Worm (Caenorhabditis elegans): Measurements from ENCODE around the gene C25F9.8.

Gene C25F9.8

ce11 chrV:19370189-19370588, 24.7 kb upstream of the C25F9.8 start, which contains the start of gene Y43F8A.1:
Gene Y43F8A.1, plus strand, starts transcription at chrV:19370489.
- TF ChIP-seq tbx-8 (GFP tag; optimal IDR thresholded peaks at IDR 0.05) = no peak
- TF ChIP-seq flh-1 (GFP tag; optimal IDR thresholded peaks at IDR 0.05) = no peak
- TF ChIP-seq ham-2 (GFP tag; optimal IDR thresholded peaks at IDR 0.05) = no peak
- TF ChIP-seq mep-1 (tag; optimal IDR thresholded peaks at IDR 0.05) = no peak

ce11 chrV:19371253-19371652, 23.6 kb upstream of the C25F9.8 start, which contains the start of gene Y43F8A.2:
Gene Y43F8A.2, plus strand, starts transcription at chrV:19371553.
- no peak for TF ChIP-seq snpc-4 (tag; optimal IDR thresholded peaks at IDR 0.05)
- no peak for TF ChIP-seq ceh-83 (GFP tag; optimal IDR thresholded peaks at IDR 0.05)
- TF ChIP-seq lin-13 (tag; optimal IDR thresholded peaks at IDR 0.05) = no peak
- no peak for TF ChIP-seq nhr-237 (tag; optimal IDR thresholded peaks at IDR 0.05)
- TF ChIP-seq ceh-43 (GFP tag; optimal IDR thresholded peaks at IDR 0.05) = no peak
- no peak for TF ChIP-seq cnd-1 (tag; optimal IDR thresholded peaks at IDR 0.05)
- no peak for TF ChIP-seq nhr-76 (tag; optimal IDR thresholded peaks at IDR 0.05)
- no peak for TF ChIP-seq zip-8 (tag; optimal IDR thresholded peaks at IDR 0.05)
- TF ChIP-seq sem-2 (GFP tag; optimal IDR thresholded peaks at IDR 0.05) = no peak
- TF ChIP-seq blmp-1 (tag; optimal IDR thresholded peaks at IDR 0.05) = no peak
- TF ChIP-seq mep-1 (tag; optimal IDR thresholded peaks at IDR 0.05) = no peak
- no peak for TF ChIP-seq ces-1 (GFP tag; optimal IDR thresholded peaks at IDR 0.05)
- no peak for TF ChIP-seq unc-62 (GFP tag; optimal IDR thresholded peaks at IDR 0.05)
- no peak for TF ChIP-seq unc-120 (tag; optimal IDR thresholded peaks at IDR 0.05; ENCODE audit: poor library complexity, severe bottlenecking)
- TF ChIP-seq sptf-1 (tag; optimal IDR thresholded peaks at IDR 0.05) = no peak
- no peak for TF ChIP-seq ceh-39 (tag; optimal IDR thresholded peaks at IDR 0.05)
- no peak for TF ChIP-seq unc-39 (tag; optimal IDR thresholded peaks at IDR 0.05)
- no peak for TF ChIP-seq mls-2 (tag; optimal IDR thresholded peaks at IDR 0.05)
- TF ChIP-seq nhr-2 (tag; optimal IDR thresholded peaks at IDR 0.05) = no peak

DNA sequence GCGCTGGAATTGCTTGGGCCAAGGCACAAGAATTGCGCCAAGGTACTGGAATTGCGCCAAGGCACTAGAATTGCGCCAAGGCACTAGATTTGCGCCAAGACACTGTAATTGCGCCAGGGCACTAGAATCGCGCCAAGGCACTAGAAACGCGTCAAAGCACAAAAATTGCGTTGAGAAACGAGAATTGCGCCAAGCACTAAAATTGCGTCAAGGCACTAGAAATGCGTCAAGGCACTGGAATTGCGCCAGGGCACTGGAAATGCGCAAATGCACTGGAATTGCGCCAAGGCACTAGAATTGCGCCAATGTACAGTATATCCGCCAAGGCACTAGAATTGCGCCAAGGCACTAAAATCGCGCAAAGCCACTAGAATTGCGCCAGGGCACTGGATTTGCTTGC, 23.1 kb upstream of the C25F9.8 start:
- TF ChIP-seq nhr-237 (tag; optimal IDR thresholded peaks at IDR 0.05) = no peak
- TF ChIP-seq drap-1 (GFP tag; optimal IDR thresholded peaks at IDR 0.05) = peak; percentile 59
- TF ChIP-seq ceh-39 (tag; optimal IDR thresholded peaks at IDR 0.05) = no peak
- TF ChIP-seq nhr-76 (tag; optimal IDR thresholded peaks at IDR 0.05) = no peak
- peak; percentile 13 for TF ChIP-seq sptf-1 (tag; optimal IDR thresholded peaks at IDR 0.05)
- no peak for TF ChIP-seq mep-1 (tag; optimal IDR thresholded peaks at IDR 0.05)
- no peak for TF ChIP-seq lsy-2 (tag; optimal IDR thresholded peaks at IDR 0.05)
- no peak for TF ChIP-seq ztf-11 (tag; optimal IDR thresholded peaks at IDR 0.05)
- no peak for TF ChIP-seq unc-39 (tag; optimal IDR thresholded peaks at IDR 0.05)
- no peak for TF ChIP-seq hlh-1 (tag; optimal IDR thresholded peaks at IDR 0.05)
- TF ChIP-seq nhr-12 (tag; optimal IDR thresholded peaks at IDR 0.05) = no peak
- TF ChIP-seq bed-3 (GFP tag; optimal IDR thresholded peaks at IDR 0.05) = no peak
- TF ChIP-seq snpc-4 (tag; optimal IDR thresholded peaks at IDR 0.05) = no peak

DNA sequence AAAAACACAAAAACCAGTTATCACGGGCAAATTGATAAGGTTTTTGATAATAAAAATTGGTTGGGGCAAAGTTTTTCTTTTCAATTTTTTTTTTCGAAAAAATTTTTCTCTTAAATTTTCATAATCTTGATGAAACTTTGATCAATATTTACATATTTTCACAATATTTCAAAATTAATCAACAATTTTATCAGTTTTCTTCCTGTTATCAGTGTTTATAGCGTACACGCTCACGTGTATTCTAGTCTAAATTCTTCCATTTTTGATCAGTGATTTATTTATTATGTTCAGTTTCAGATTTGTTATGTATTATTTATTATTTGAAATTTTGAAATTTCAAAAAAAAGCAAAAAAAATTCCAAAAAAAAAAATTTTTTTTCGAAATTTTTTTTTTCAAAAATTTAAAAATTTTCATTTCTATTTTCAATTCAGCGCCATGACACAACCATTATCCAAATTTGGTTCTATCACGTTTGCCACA, 17.8 kb upstream of the C25F9.8 start, which contains the start of gene nceh-1:
TSS of gene nceh-1 (plus strand) at position 431 of the 481 bp plus-strand sequence.
- TF ChIP-seq elt-3 (tag; optimal IDR thresholded peaks at IDR 0.05) (no peak), ztf-11 (tag; optimal IDR thresholded peaks at IDR 0.05) (no peak), ceh-39 (tag; optimal IDR thresholded peaks at IDR 0.05) (no peak), snpc-4 (tag; optimal IDR thresholded peaks at IDR 0.05) (no peak), lin-32 (GFP tag; optimal IDR thresholded peaks at IDR 0.05) (no peak), nhr-12 (tag; optimal IDR thresholded peaks at IDR 0.05) (no peak), ceh-83 (GFP tag; optimal IDR thresholded peaks at IDR 0.05) (no peak), sem-2 (GFP tag; optimal IDR thresholded peaks at IDR 0.05) (no peak), lin-13 (tag; optimal IDR thresholded peaks at IDR 0.05) (no peak), nhr-76 (tag; optimal IDR thresholded peaks at IDR 0.05) (no peak), unc-62 (GFP tag; optimal IDR thresholded peaks at IDR 0.05) (no peak), ceh-43 (GFP tag; optimal IDR thresholded peaks at IDR 0.05) (no peak), mab-5 (tag; optimal IDR thresholded peaks at IDR 0.05) (no peak), M03D4.4 (tag; optimal IDR thresholded peaks at IDR 0.05) (no peak), drap-1 (GFP tag; optimal IDR thresholded peaks at IDR 0.05) (no peak), unc-120 (tag; optimal IDR thresholded peaks at IDR 0.05; ENCODE audit: poor library complexity, severe bottlenecking) (no peak)

ce11 chrV:19380968-19381367, 13.9 kb upstream of the C25F9.8 start, which contains the start of gene srw-84:
Gene srw-84, plus strand, starts transcription at chrV:19381268.
- no peak for TF ChIP-seq nhr-28 (tag; optimal IDR thresholded peaks at IDR 0.05)
- no peak for TF ChIP-seq nhr-76 (tag; optimal IDR thresholded peaks at IDR 0.05)
- no peak for TF ChIP-seq mls-2 (tag; optimal IDR thresholded peaks at IDR 0.05)
- TF ChIP-seq ces-1 (GFP tag; optimal IDR thresholded peaks at IDR 0.05) = no peak
- no peak for TF ChIP-seq cnd-1 (tag; optimal IDR thresholded peaks at IDR 0.05)
- no peak for TF ChIP-seq nhr-12 (tag; optimal IDR thresholded peaks at IDR 0.05)
- no peak for TF ChIP-seq unc-39 (tag; optimal IDR thresholded peaks at IDR 0.05)
- no peak for TF ChIP-seq nhr-2 (tag; optimal IDR thresholded peaks at IDR 0.05)
- TF ChIP-seq ceh-39 (tag; optimal IDR thresholded peaks at IDR 0.05) = no peak
- TF ChIP-seq sptf-1 (tag; optimal IDR thresholded peaks at IDR 0.05) = no peak
- no peak for TF ChIP-seq elt-3 (tag; optimal IDR thresholded peaks at IDR 0.05)
- TF ChIP-seq hlh-1 (tag; optimal IDR thresholded peaks at IDR 0.05) = no peak
- TF ChIP-seq sem-2 (GFP tag; optimal IDR thresholded peaks at IDR 0.05) = no peak

All from whole organism, mixed stage, embryonic.